Worm (Caenorhabditis elegans): ENCODE data around the gene srh-62.

DNA sequence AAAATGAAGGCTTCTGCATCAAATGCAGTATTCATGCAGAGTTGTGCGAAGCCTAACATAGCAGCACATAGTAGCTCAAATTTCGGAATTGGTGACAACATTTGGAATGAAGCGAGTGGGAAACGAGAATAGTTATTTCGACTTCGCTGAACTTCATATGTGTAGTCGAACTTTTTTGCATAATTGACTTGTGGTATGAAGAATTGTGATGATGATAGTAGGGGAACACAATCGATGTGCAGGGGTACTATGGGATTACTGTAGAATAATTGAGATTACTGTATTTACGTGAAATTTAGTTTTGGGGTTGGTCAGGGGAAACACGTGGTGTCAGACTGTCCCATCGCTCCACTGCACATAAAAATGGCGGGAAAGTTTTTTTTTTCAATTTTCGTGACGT, 38.0 kb upstream of the srh-62 start, which contains the start of gene B0554.7:
- no peak for TF ChIP-seq hmbx-1 (tag; optimal IDR thresholded peaks at IDR 0.05)
- no peak for TF ChIP-seq ama-1 (optimal IDR thresholded peaks at IDR 0.05)
- TF ChIP-seq tbx-11 (GFP tag; IDR thresholded peaks at IDR 0.05) = no peak
- TF ChIP-seq hnd-1 (tag; optimal IDR thresholded peaks at IDR 0.05) = no peak
- no peak for TF ChIP-seq F13C5.2 (tag; optimal IDR thresholded peaks at IDR 0.05)
- no peak for TF ChIP-seq tbx-37 (GFP tag; conservative IDR thresholded peaks at IDR 0.05)
